Fruit fly (Drosophila melanogaster) whole organism, embryonic: ENCODE results near the gene QC.

Experiments used
- BEAF-32 ChIP-seq: fragments of 200-800 bp; sonication (Bioruptor generic); optimal IDR thresholded peaks from 3 replicates; lab custom pipeline; 2017; ENCODE audit warnings: missing biosample characterization, missing genetic modification characterization, mild to moderate bottlenecking, moderate library complexity, missing genetic modification reagents
- CG10147 ChIP-seq: fragments of 200-800 bp; sonication (Bioruptor generic); optimal IDR thresholded peaks from 2 replicates; lab custom pipeline; 2019; ENCODE audit warnings: missing biosample characterization, mild to moderate bottlenecking, missing genetic modification characterization, moderate library complexity
- CG10274 ChIP-seq: fragments of 200-800 bp; sonication (Bioruptor generic); optimal IDR thresholded peaks from 3 replicates; lab custom pipeline; 2017; ENCODE audit warnings: missing biosample characterization, mild to moderate bottlenecking, missing genetic modification characterization
- CG10654 ChIP-seq: fragments of 200-800 bp; sonication (Bioruptor generic); optimal IDR thresholded peaks from 2 replicates; lab custom pipeline; 2016; ENCODE audit warnings: missing biosample characterization, missing genetic modification characterization
- CG11723 ChIP-seq: fragments of 200-800 bp; sonication (Bioruptor generic); optimal IDR thresholded peaks from 2 replicates; lab custom pipeline; 2017; ENCODE audit warnings: missing biosample characterization, mild to moderate bottlenecking, missing genetic modification characterization
- CG14441 ChIP-seq: fragments of 200-800 bp; sonication (Bioruptor generic); IDR thresholded peaks from 2 replicates; pipeline ENCODE4 v1.3.6; 2022; ENCODE audit warnings: missing biosample characterization, missing genetic modification characterization
- CG14710 ChIP-seq: fragments of 200-800 bp; sonication (Bioruptor generic); optimal IDR thresholded peaks from 3 replicates; lab custom pipeline; 2019; ENCODE audit warnings: missing biosample characterization, mild to moderate bottlenecking, missing genetic modification characterization, moderate library complexity
- CG14860 ChIP-seq: fragments of 200-800 bp; sonication (Bioruptor generic); IDR thresholded peaks from 3 replicates; pipeline ENCODE4 v1.3.6; 2022; ENCODE audit warnings: missing biosample characterization, missing genetic modification characterization; ENCODE audit not compliant: partially characterized antibody
- CG16815 ChIP-seq: fragments of 200-800 bp; sonication (Bioruptor generic); optimal IDR thresholded peaks from 3 replicates; lab custom pipeline; 2017; ENCODE audit warnings: missing biosample characterization, mild to moderate bottlenecking, missing genetic modification characterization
- CG17328 ChIP-seq: fragments of 200-800 bp; sonication (Bioruptor generic); IDR thresholded peaks from 2 replicates; pipeline ENCODE4 v1.3.6; 2022; ENCODE audit warnings: missing biosample characterization, missing genetic modification characterization
- CG8281 ChIP-seq: fragments of 200-800 bp; sonication (Bioruptor generic); optimal IDR thresholded peaks from 2 replicates; lab custom pipeline; 2018; ENCODE audit warnings: missing biosample characterization, mild to moderate bottlenecking, missing genetic modification characterization, moderate library complexity
- CG8388 ChIP-seq: fragments of 200-800 bp; sonication (Bioruptor generic); optimal IDR thresholded peaks from 2 replicates; lab custom pipeline; 2019; ENCODE audit warnings: missing biosample characterization, mild to moderate bottlenecking, missing genetic modification characterization, moderate library complexity
- CG8765 ChIP-seq: fragments of 200-800 bp; sonication (Bioruptor generic); IDR thresholded peaks from 2 replicates; pipeline ENCODE4 v1.3.6; 2022; ENCODE audit warnings: missing biosample characterization, missing genetic modification characterization
- H15 ChIP-seq: fragments of 200-800 bp; sonication (Bioruptor generic); IDR thresholded peaks from 3 replicates; pipeline ENCODE4 v1.3.6; 2022; ENCODE audit warnings: missing biosample characterization, missing genetic modification characterization
- HmgZ ChIP-seq: fragments of 200-800 bp; sonication (Bioruptor generic); optimal IDR thresholded peaks from 2 replicates; lab custom pipeline; 2018; ENCODE audit warnings: missing biosample characterization, mild to moderate bottlenecking, missing genetic modification characterization
- Hr51 ChIP-seq, 2 experiments: fragments of 200-800 bp; sonication (Bioruptor generic); optimal IDR thresholded peaks; 2 replicates in 1 of 2; 3 replicates in 1 of 2; lab custom pipeline; 2016 to 2018; ENCODE audit warnings: missing biosample characterization in 2 of 2, missing genetic modification characterization in 2 of 2, mild to moderate bottlenecking in 1 of 2, moderate library complexity in 1 of 2
- Kr ChIP-seq: fragments of 200-800 bp; sonication (Bioruptor generic); optimal IDR thresholded peaks from 2 replicates; lab custom pipeline; 2017; ENCODE audit warnings: missing biosample characterization, mild to moderate bottlenecking, missing genetic modification characterization
- NfI ChIP-seq: fragments of 200-800 bp; sonication (Bioruptor generic); optimal IDR thresholded peaks from 3 replicates; lab custom pipeline; 2018; ENCODE audit warnings: missing biosample characterization, mild to moderate bottlenecking, missing genetic modification characterization, moderate library complexity
- Sry-β ChIP-seq: fragments of 200-800 bp; sonication (Bioruptor generic); optimal IDR thresholded peaks from 2 replicates; lab custom pipeline; 2018; ENCODE audit warnings: missing biosample characterization, mild to moderate bottlenecking, missing genetic modification characterization, moderate library complexity
- Stat92E ChIP-seq, 3 experiments: fragments of >200 bp in 2 of 3; fragments of 200-800 bp in 1 of 3; sonication (Bioruptor generic) in 1 of 3; optimal IDR thresholded peaks; 2 replicates each; lab custom pipeline; 2017 to 2019; ENCODE audit warnings: missing biosample characterization in 3 of 3, missing genetic modification characterization in 3 of 3, mild to moderate bottlenecking in 1 of 3, moderate library complexity in 1 of 3
- Tbp ChIP-seq: fragments of >200 bp; optimal IDR thresholded peaks from 2 replicates; lab custom pipeline; 2018; ENCODE audit warnings: missing biosample characterization, missing genetic modification characterization
- ac ChIP-seq: fragments of 200-800 bp; sonication (Bioruptor generic); optimal IDR thresholded peaks from 3 replicates; lab custom pipeline; 2017; ENCODE audit warnings: missing biosample characterization, mild to moderate bottlenecking, missing genetic modification characterization
- aop ChIP-seq: fragments of 200-800 bp; sonication (Bioruptor generic); IDR thresholded peaks from 2 replicates; pipeline ENCODE4 v1.3.6; 2022; ENCODE audit warnings: missing biosample characterization, missing genetic modification characterization
- ara ChIP-seq: fragments of 200-800 bp; sonication (Bioruptor generic); IDR thresholded peaks from 2 replicates; pipeline ENCODE4 v1.3.6; 2022; ENCODE audit warnings: missing biosample characterization, missing genetic modification characterization
- az2 ChIP-seq: fragments of 200-800 bp; sonication (Bioruptor generic); optimal IDR thresholded peaks from 3 replicates; lab custom pipeline; 2016; ENCODE audit warnings: missing biosample characterization, missing genetic modification characterization
- bsh ChIP-seq, 2 experiments: fragments of 200-800 bp; sonication (Bioruptor generic); optimal IDR thresholded peaks; 2 replicates each; lab custom pipeline; 2017 to 2018; ENCODE audit warnings: mild to moderate bottlenecking in 2 of 2, missing biosample characterization in 2 of 2, missing genetic modification characterization in 2 of 2, moderate library complexity in 1 of 2
- cato ChIP-seq: fragments of 200-800 bp; sonication (Bioruptor generic); optimal IDR thresholded peaks from 2 replicates; lab custom pipeline; 2016; ENCODE audit warnings: missing biosample characterization, missing genetic modification characterization, borderline replicate concordance
- crc ChIP-seq: fragments of 200-800 bp; sonication (Bioruptor generic); optimal IDR thresholded peaks from 2 replicates; lab custom pipeline; 2016; ENCODE audit warnings: missing biosample characterization, missing genetic modification characterization
- dati ChIP-seq: fragments of 200-800 bp; sonication (Bioruptor generic); IDR thresholded peaks from 2 replicates; pipeline ENCODE4 v1.3.6; 2022; ENCODE audit warnings: missing biosample characterization, missing genetic modification characterization
- dm ChIP-seq: fragments of 200-800 bp; sonication (Bioruptor generic); optimal IDR thresholded peaks from 3 replicates; lab custom pipeline; 2016; ENCODE audit warnings: missing biosample characterization, missing genetic modification characterization
- eyg ChIP-seq: fragments of 200-800 bp; sonication (Bioruptor generic); optimal IDR thresholded peaks from 3 replicates; lab custom pipeline; 2016; ENCODE audit warnings: missing biosample characterization, missing genetic modification characterization
- gcm ChIP-seq: fragments of 200-800 bp; sonication (Bioruptor generic); optimal IDR thresholded peaks from 2 replicates; lab custom pipeline; 2019; ENCODE audit warnings: missing biosample characterization, mild to moderate bottlenecking, missing genetic modification characterization, moderate library complexity
- gsb ChIP-seq: fragments of 200-800 bp; sonication (Bioruptor generic); IDR thresholded peaks from 2 replicates; pipeline ENCODE4 v1.3.6; 2022; ENCODE audit warnings: missing biosample characterization, missing genetic modification characterization
- her ChIP-seq: fragments of 200-800 bp; sonication (Bioruptor generic); optimal IDR thresholded peaks from 2 replicates; lab custom pipeline; 2016; ENCODE audit warnings: missing biosample characterization, missing genetic modification characterization
- ind ChIP-seq: fragments of 200-800 bp; sonication (Bioruptor generic); optimal IDR thresholded peaks from 3 replicates; lab custom pipeline; 2016; ENCODE audit warnings: missing biosample characterization, missing genetic modification characterization
- kay ChIP-seq: fragments of 200-800 bp; sonication (Bioruptor generic); optimal IDR thresholded peaks from 2 replicates; lab custom pipeline; 2016; ENCODE audit warnings: missing biosample characterization, missing genetic modification characterization
- klu ChIP-seq: fragments of 200-800 bp; sonication (Bioruptor generic); IDR thresholded peaks from 2 replicates; pipeline ENCODE4 v1.3.6; 2022; ENCODE audit warnings: missing biosample characterization, missing genetic modification characterization
- lab ChIP-seq: fragments of 200-800 bp; sonication (Bioruptor generic); optimal IDR thresholded peaks from 3 replicates; lab custom pipeline; 2017; ENCODE audit warnings: missing biosample characterization, missing genetic modification characterization, mild to moderate bottlenecking, moderate library complexity, missing genetic modification reagents
- mld ChIP-seq: fragments of 200-800 bp; sonication (Bioruptor generic); IDR thresholded peaks from 3 replicates; pipeline ENCODE4 v1.3.6; 2022; ENCODE audit warnings: missing biosample characterization, missing genetic modification characterization; ENCODE audit not compliant: partially characterized antibody
- nau ChIP-seq: fragments of 200-800 bp; sonication (Bioruptor generic); optimal IDR thresholded peaks from 3 replicates; lab custom pipeline; 2017; ENCODE audit warnings: missing biosample characterization, mild to moderate bottlenecking, missing genetic modification characterization, missing genetic modification reagents
- pb ChIP-seq: fragments of 200-800 bp; sonication (Bioruptor generic); optimal IDR thresholded peaks from 3 replicates; lab custom pipeline; 2016; ENCODE audit warnings: missing biosample characterization, missing genetic modification characterization
- pfk ChIP-seq: fragments of 200-800 bp; sonication (Bioruptor generic); optimal IDR thresholded peaks from 2 replicates; lab custom pipeline; 2018; ENCODE audit warnings: missing biosample characterization, mild to moderate bottlenecking, missing genetic modification characterization, moderate library complexity
- phol ChIP-seq: fragments of 200-800 bp; sonication (Bioruptor generic); optimal IDR thresholded peaks from 3 replicates; lab custom pipeline; 2018; ENCODE audit warnings: missing biosample characterization, mild to moderate bottlenecking, missing genetic modification characterization, moderate library complexity
- row ChIP-seq: fragments of 200-800 bp; sonication (Bioruptor generic); IDR thresholded peaks from 3 replicates; pipeline ENCODE4 v1.3.6; 2022; ENCODE audit warnings: missing biosample characterization, missing genetic modification characterization
- sc ChIP-seq, 3 experiments: fragments of >200 bp in 2 of 3; fragments of 200-800 bp in 1 of 3; sonication (Bioruptor generic) in 1 of 3; optimal IDR thresholded peaks; 2 replicates in 2 of 3; 3 replicates in 1 of 3; lab custom pipeline; 2017; ENCODE audit warnings: mild to moderate bottlenecking in 1 of 3, missing biosample characterization in 1 of 3, missing genetic modification characterization in 1 of 3, missing genetic modification reagents in 1 of 3
- sens ChIP-seq: fragments of 200-800 bp; sonication (Bioruptor generic); peaks from one replicate; lab custom pipeline; 2016; ENCODE audit warnings: missing biosample characterization, missing genetic modification characterization
- ssp ChIP-seq: fragments of 200-800 bp; sonication (Bioruptor generic); IDR thresholded peaks from 2 replicates; pipeline ENCODE4 v1.3.6; 2022; ENCODE audit warnings: missing biosample characterization, missing genetic modification characterization
- stwl ChIP-seq: fragments of 200-800 bp; sonication (Bioruptor generic); optimal IDR thresholded peaks from 3 replicates; lab custom pipeline; 2018; ENCODE audit warnings: missing biosample characterization, mild to moderate bottlenecking, missing genetic modification characterization, moderate library complexity
- tll ChIP-seq, 2 experiments: fragments of 200-800 bp in 1 of 2; fragments of >200 bp in 1 of 2; sonication (Bioruptor generic) in 1 of 2; optimal IDR thresholded peaks; 2 replicates each; lab custom pipeline; 2017 to 2019; ENCODE audit warnings: missing biosample characterization in 2 of 2, missing genetic modification characterization in 2 of 2, mild to moderate bottlenecking in 1 of 2, moderate library complexity in 1 of 2
- usp ChIP-seq: fragments of >200 bp; optimal IDR thresholded peaks from 2 replicates; lab custom pipeline; 2017; ENCODE audit warnings: missing biosample characterization, missing genetic modification characterization

Gene QC

DNA sequence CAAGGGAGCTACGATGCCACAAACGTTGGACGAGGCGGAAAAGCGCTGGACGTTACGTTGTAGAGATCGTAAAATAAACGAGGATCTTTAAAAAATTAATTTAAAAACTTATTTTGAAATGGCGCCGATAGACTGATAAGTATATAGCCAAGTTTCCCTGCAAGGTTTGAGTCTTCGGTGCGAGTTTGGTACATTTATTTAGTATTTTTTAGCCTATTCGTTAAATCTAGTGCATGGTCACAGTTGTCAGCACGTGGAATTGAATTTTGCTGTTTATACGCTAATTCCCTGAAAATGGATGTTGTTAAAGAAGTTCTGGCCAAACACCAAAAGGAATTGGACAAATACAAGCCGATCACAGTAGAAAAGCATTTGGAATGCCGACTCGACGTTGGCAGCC is 3.0 kb downstream of the QC start, which contains the start of gene CG32409 (continued):
- TF ChIP-seq CG8388 (GFP tag; lab: Kevin White, UChicago) (no peak), pfk (no peak), az2 (GFP tag; lab: Kevin White, UChicago) (no peak), Hr51 (GFP tag; optimal IDR thresholded peaks at IDR 0.05; lab: Kevin White, UChicago) (no peak), kay (GFP tag; lab: Kevin White, UChicago) (no peak), Tbp (no peak), ssp (GFP tag; lab: Robert Waterston, UW) (0 out of 2 replicates have a peak, but pooled peaks have one; percentile 7), CG8765 (GFP tag; lab: Robert Waterston, UW) (no peak), row (GFP tag; lab: Robert Waterston, UW) (0 out of 3 replicates have a peak, but pooled peaks have one; percentile 9), CG17328 (GFP tag; lab: Robert Waterston, UW) (no peak), dati (no peak), lab (GFP tag; lab: Kevin White, UChicago) (no peak), her (GFP tag; lab: Kevin White, UChicago) (no peak), klu (GFP tag; lab: Robert Waterston, UW) (no peak), pb (GFP tag; lab: Kevin White, UChicago) (no peak), CG14860 (GFP tag; lab: Robert Waterston, UW) (no peak), CG10147 (GFP tag; lab: Kevin White, UChicago) (no peak), eyg (GFP tag; lab: Kevin White, UChicago) (no peak), CG16815 (no peak), ara (GFP tag; lab: Robert Waterston, UW) (no peak), mld (no peak), Sry-β (GFP tag; lab: Kevin White, UChicago) (no peak), ac (GFP tag; lab: Kevin White, UChicago) (no peak), phol (peak; percentile 75), CG8281 (tag; lab: Kevin White, UChicago) (no peak), ind (GFP tag; lab: Kevin White, UChicago) (no peak), aop (no peak), CG14710 (no peak), gcm (GFP tag; lab: Kevin White, UChicago) (no peak), CG10654 (no peak), sens (GFP tag; lab: Kevin White, UChicago) (peak; percentile 39), Kr (GFP tag; lab: Kevin White, UChicago) (no peak), sc (optimal IDR thresholded peaks at IDR 0.05; lab: Kevin White, UChicago) (no peak), sc (GFP tag; optimal IDR thresholded peaks at IDR 0.05; lab: Kevin White, UChicago) (no peak), CG11723 (GFP tag; lab: Kevin White, UChicago) (no peak), gsb (GFP tag; lab: Robert Waterston, UW) (no peak), NfI (GFP tag; lab: Kevin White, UChicago) (no peak), H15 (no peak), cato (no peak), Stat92E (GFP tag; optimal IDR thresholded peaks at IDR 0.05; lab: Kevin White, UChicago) (peak in 1 of 3 experiments; percentile 62), CG14441 (GFP tag; lab: Robert Waterston, UW) (no peak), tll (GFP tag; optimal IDR thresholded peaks at IDR 0.05; lab: Kevin White, UChicago) (no peak), bsh (GFP tag; optimal IDR thresholded peaks at IDR 0.05; lab: Kevin White, UChicago) (no peak), usp (GFP tag; lab: Kevin White, UChicago) (no peak), dm (GFP tag; lab: Kevin White, UChicago) (peak; percentile 99), nau (GFP tag; lab: Kevin White, UChicago) (no peak), crc (GFP tag; lab: Kevin White, UChicago) (no peak), CG10274 (no peak), BEAF-32 (peak; percentile 52), stwl (peak; percentile 53), HmgZ (peak; percentile 55)
